Fruit fly (Drosophila melanogaster) whole organism, embryonic: Measurements from ENCODE around the gene CG31538.

Experiments used
- Antp ChIP-seq: fragments of 200-800 bp; sonication (Bioruptor generic); optimal IDR thresholded peaks from 3 replicates; lab custom pipeline; 2016; ENCODE audit warnings: missing biosample characterization, missing genetic modification characterization
- B-H1 ChIP-seq: fragments of 200-800 bp; sonication (Bioruptor generic); IDR thresholded peaks from 3 replicates; pipeline ENCODE4 v1.3.6; 2022; ENCODE audit warnings: missing biosample characterization, missing genetic modification characterization
- CG10209 ChIP-seq: fragments of 200-800 bp; sonication (Bioruptor generic); optimal IDR thresholded peaks from 3 replicates; lab custom pipeline; 2017; ENCODE audit warnings: missing biosample characterization, mild to moderate bottlenecking, missing genetic modification characterization, missing genetic modification reagents
- CG10431 ChIP-seq: fragments of 200-800 bp; sonication (Bioruptor generic); optimal IDR thresholded peaks from 3 replicates; lab custom pipeline; 2018; ENCODE audit warnings: missing biosample characterization, mild to moderate bottlenecking, missing genetic modification characterization
- CG11504 ChIP-seq: fragments of 200-800 bp; sonication (Bioruptor generic); optimal IDR thresholded peaks from 3 replicates; lab custom pipeline; 2019; ENCODE audit warnings: missing biosample characterization, mild to moderate bottlenecking, missing genetic modification characterization, moderate library complexity
- CG11695 ChIP-seq: fragments of 200-800 bp; sonication (Bioruptor generic); IDR thresholded peaks from 3 replicates; pipeline ENCODE4 v1.3.6; 2022; ENCODE audit warnings: missing biosample characterization, missing genetic modification characterization
- CG13624 ChIP-seq: fragments of 200-800 bp; sonication (Bioruptor generic); optimal IDR thresholded peaks from 2 replicates; lab custom pipeline; 2016; ENCODE audit warnings: missing biosample characterization, missing genetic modification characterization
- CG15073 ChIP-seq: fragments of 200-800 bp; sonication (Bioruptor generic); optimal IDR thresholded peaks from 2 replicates; lab custom pipeline; 2016; ENCODE audit warnings: missing biosample characterization, missing genetic modification characterization
- CG17328 ChIP-seq: fragments of 200-800 bp; sonication (Bioruptor generic); IDR thresholded peaks from 2 replicates; pipeline ENCODE4 v1.3.6; 2022; ENCODE audit warnings: missing biosample characterization, missing genetic modification characterization
- CG17359 ChIP-seq: fragments of 200-800 bp; sonication (Bioruptor generic); optimal IDR thresholded peaks from 3 replicates; lab custom pipeline; 2018; ENCODE audit warnings: missing biosample characterization, mild to moderate bottlenecking, missing genetic modification characterization, moderate library complexity
- CG18476 ChIP-seq: fragments of 200-800 bp; sonication (Bioruptor generic); optimal IDR thresholded peaks from 2 replicates; lab custom pipeline; 2016; ENCODE audit warnings: missing biosample characterization, mild to moderate bottlenecking, missing genetic modification characterization
- CG18764 ChIP-seq: fragments of 200-800 bp; sonication (Bioruptor generic); optimal IDR thresholded peaks from 3 replicates; lab custom pipeline; 2016; ENCODE audit warnings: missing biosample characterization, missing genetic modification characterization
- CG34224 ChIP-seq: fragments of 200-800 bp; sonication (Bioruptor generic); IDR thresholded peaks from 3 replicates; pipeline ENCODE4 v1.3.6; 2022; ENCODE audit warnings: missing biosample characterization, missing genetic modification characterization; ENCODE audit not compliant: partially characterized antibody
- CG4424 ChIP-seq: fragments of 200-800 bp; sonication (Bioruptor generic); optimal IDR thresholded peaks from 3 replicates; lab custom pipeline; 2016; ENCODE audit warnings: missing biosample characterization, missing genetic modification characterization
- CG6854 ChIP-seq: fragments of 200-800 bp; sonication (Bioruptor generic); optimal IDR thresholded peaks from 3 replicates; lab custom pipeline; 2017; ENCODE audit warnings: missing biosample characterization, mild to moderate bottlenecking, missing genetic modification characterization
- CG9609 ChIP-seq: fragments of 200-800 bp; sonication (Bioruptor generic); optimal IDR thresholded peaks from 3 replicates; lab custom pipeline; 2016; ENCODE audit warnings: missing biosample characterization, missing genetic modification characterization
- CG9727 ChIP-seq: fragments of 200-800 bp; sonication (Bioruptor generic); optimal IDR thresholded peaks from 3 replicates; lab custom pipeline; 2017; ENCODE audit warnings: missing biosample characterization, mild to moderate bottlenecking, missing genetic modification characterization
- CG9797 ChIP-seq: fragments of 200-800 bp; sonication (Bioruptor generic); optimal IDR thresholded peaks from 3 replicates; lab custom pipeline; 2018; ENCODE audit warnings: missing biosample characterization, mild to moderate bottlenecking, missing genetic modification characterization
- Chrac-16 ChIP-seq: fragments of 200-800 bp; sonication (Bioruptor generic); optimal IDR thresholded peaks from 3 replicates; lab custom pipeline; 2016; ENCODE audit warnings: missing biosample characterization, missing genetic modification characterization
- Dbx ChIP-seq: fragments of 200-800 bp; sonication (Bioruptor generic); IDR thresholded peaks from 3 replicates; pipeline ENCODE4 v1.3.6; 2022; ENCODE audit warnings: missing biosample characterization, missing genetic modification characterization
- Gug ChIP-seq: fragments of 200-800 bp; sonication (Bioruptor generic); IDR thresholded peaks from 4 replicates; pipeline ENCODE4 v1.3.6; 2022; ENCODE audit warnings: missing biosample characterization, missing genetic modification characterization
- H2.0 ChIP-seq: fragments of 200-800 bp; sonication (Bioruptor generic); IDR thresholded peaks from 2 replicates; pipeline ENCODE4 v1.3.6; 2022; ENCODE audit warnings: missing biosample characterization, missing genetic modification characterization
- Hsf ChIP-seq: fragments of 200-800 bp; sonication (Bioruptor generic); optimal IDR thresholded peaks from 3 replicates; lab custom pipeline; 2016; ENCODE audit warnings: missing biosample characterization, missing genetic modification characterization
- NC2β ChIP-seq: fragments of 200-800 bp; sonication (Bioruptor generic); optimal IDR thresholded peaks from 2 replicates; lab custom pipeline; 2016; ENCODE audit warnings: missing biosample characterization, missing genetic modification characterization
- Nf-YB ChIP-seq: fragments of 200-800 bp; sonication (Bioruptor generic); optimal IDR thresholded peaks from 3 replicates; lab custom pipeline; 2019; ENCODE audit warnings: missing biosample characterization, mild to moderate bottlenecking, missing genetic modification characterization, moderate library complexity
- Pdp1 ChIP-seq, 2 experiments: fragments of 200-800 bp; sonication (Bioruptor generic); optimal IDR thresholded peaks; 3 replicates each; lab custom pipeline; 2016; ENCODE audit warnings: missing biosample characterization in 2 of 2, missing genetic modification characterization in 2 of 2, mild to moderate bottlenecking in 1 of 2, moderate library complexity in 1 of 2
- ap ChIP-seq: fragments of 200-800 bp; sonication (Bioruptor generic); IDR thresholded peaks from 2 replicates; pipeline ENCODE4 v1.3.6; 2022; ENCODE audit warnings: missing biosample characterization, missing genetic modification characterization
- ara ChIP-seq: fragments of 200-800 bp; sonication (Bioruptor generic); IDR thresholded peaks from 2 replicates; pipeline ENCODE4 v1.3.6; 2022; ENCODE audit warnings: missing biosample characterization, missing genetic modification characterization
- dpn ChIP-seq, 2 experiments: fragments of 200-800 bp; sonication (Bioruptor generic); optimal IDR thresholded peaks; 3 replicates each; lab custom pipeline; 2016; ENCODE audit warnings: missing biosample characterization in 2 of 2, missing genetic modification characterization in 2 of 2
- eyg ChIP-seq: fragments of 200-800 bp; sonication (Bioruptor generic); optimal IDR thresholded peaks from 3 replicates; lab custom pipeline; 2016; ENCODE audit warnings: missing biosample characterization, missing genetic modification characterization
- hkb ChIP-seq, 2 experiments: fragments of 200-800 bp in 1 of 2; fragments of >200 bp in 1 of 2; sonication (Bioruptor generic) in 1 of 2; IDR thresholded peaks in 1 of 2; optimal IDR thresholded peaks in 1 of 2; 2 replicates each; pipeline versions ENCODE4 v1.3.6 to Lab custom; 2017 to 2022; ENCODE audit warnings: missing biosample characterization in 1 of 2, missing genetic modification characterization in 1 of 2
- ind ChIP-seq: fragments of 200-800 bp; sonication (Bioruptor generic); optimal IDR thresholded peaks from 3 replicates; lab custom pipeline; 2016; ENCODE audit warnings: missing biosample characterization, missing genetic modification characterization
- nom ChIP-seq: fragments of 200-800 bp; sonication (Bioruptor generic); optimal IDR thresholded peaks from 2 replicates; lab custom pipeline; 2017; ENCODE audit warnings: missing biosample characterization, missing genetic modification characterization, mild to moderate bottlenecking, moderate library complexity, missing genetic modification reagents
- pho ChIP-seq: fragments of 200-800 bp; sonication (Bioruptor generic); optimal IDR thresholded peaks from 2 replicates; lab custom pipeline; 2016; ENCODE audit warnings: missing biosample characterization, missing genetic modification characterization
- phol ChIP-seq: fragments of 200-800 bp; sonication (Bioruptor generic); optimal IDR thresholded peaks from 3 replicates; lab custom pipeline; 2018; ENCODE audit warnings: missing biosample characterization, mild to moderate bottlenecking, missing genetic modification characterization, moderate library complexity
- prd ChIP-seq, 3 experiments: fragments of >200 bp in 2 of 3; fragments of 200-800 bp in 1 of 3; sonication (Bioruptor generic) in 1 of 3; optimal IDR thresholded peaks in 2 of 3; IDR thresholded peaks in 1 of 3; 2 replicates in 2 of 3; 3 replicates in 1 of 3; pipeline versions ENCODE4 v1.3.6 to Lab custom; 2017 to 2022; ENCODE audit warnings: missing biosample characterization in 1 of 3, missing genetic modification characterization in 1 of 3
- row ChIP-seq: fragments of 200-800 bp; sonication (Bioruptor generic); IDR thresholded peaks from 3 replicates; pipeline ENCODE4 v1.3.6; 2022; ENCODE audit warnings: missing biosample characterization, missing genetic modification characterization
- sens ChIP-seq: fragments of 200-800 bp; sonication (Bioruptor generic); peaks from one replicate; lab custom pipeline; 2016; ENCODE audit warnings: missing biosample characterization, missing genetic modification characterization
- sqz ChIP-seq: fragments of 200-800 bp; sonication (Bioruptor generic); optimal IDR thresholded peaks from 3 replicates; lab custom pipeline; 2018; ENCODE audit warnings: missing biosample characterization, mild to moderate bottlenecking, missing genetic modification characterization
- stc ChIP-seq: fragments of 200-800 bp; sonication (Bioruptor generic); IDR thresholded peaks from 2 replicates; pipeline ENCODE4 v1.3.6; 2022; ENCODE audit warnings: missing biosample characterization, missing genetic modification characterization
- sug ChIP-seq: fragments of 200-800 bp; optimal IDR thresholded peaks from 2 replicates; lab custom pipeline; 2019; ENCODE audit warnings: missing biosample characterization, mild to moderate bottlenecking, missing genetic modification characterization, moderate library complexity
- tgo ChIP-seq: fragments of 200-800 bp; sonication (Bioruptor generic); IDR thresholded peaks from 3 replicates; pipeline ENCODE4 v1.3.6; 2022; ENCODE audit warnings: missing biosample characterization, missing genetic modification characterization
- tio ChIP-seq: fragments of 200-800 bp; sonication (Bioruptor generic); optimal IDR thresholded peaks from 2 replicates; lab custom pipeline; 2017; ENCODE audit warnings: missing biosample characterization, missing genetic modification characterization, inconsistent platforms
- vnd ChIP-seq: fragments of 200-800 bp; sonication (Bioruptor generic); IDR thresholded peaks from 3 replicates; pipeline ENCODE4 v1.3.6; 2022; ENCODE audit warnings: missing biosample characterization, missing genetic modification characterization; ENCODE audit not compliant: partially characterized antibody
- zf30C ChIP-seq: fragments of 200-800 bp; sonication (Bioruptor generic); optimal IDR thresholded peaks from 3 replicates; lab custom pipeline; 2018; ENCODE audit warnings: missing biosample characterization, mild to moderate bottlenecking, missing genetic modification characterization

The CG31538 gene

dm6 chr3R:5251243-5251865 lies 26.3 kb downstream of the CG31538 start, which contains the start of gene CtsF (continued):
- peak; percentile 29; the same call in 1 of the 2 replicates for TF ChIP-seq stc
- TF ChIP-seq CG15073: no peak
- TF ChIP-seq CG4424 (GFP tag; lab: Kevin White, UChicago): no peak
- no peak for TF ChIP-seq CG6854 (GFP tag; lab: Kevin White, UChicago)
- no peak for TF ChIP-seq Nf-YB (GFP tag; lab: Kevin White, UChicago)
- peak; percentile 100 for TF ChIP-seq CG34224 (GFP tag; lab: Robert Waterston, UW)
- TF ChIP-seq CG10209 (GFP tag; lab: Kevin White, UChicago): no peak
- no peak for TF ChIP-seq CG10431 (GFP tag; lab: Kevin White, UChicago)

- TF ChIP-seq eyg (GFP tag; lab: Kevin White, UChicago) (peak; percentile 2), ind (GFP tag; lab: Kevin White, UChicago) (peak; percentile 28), CG9797 (GFP tag; lab: Kevin White, UChicago) (no peak), nom (GFP tag; lab: Kevin White, UChicago) (peak; percentile 7), CG17359 (tag; lab: Kevin White, UChicago) (peak; percentile 21), sqz (GFP tag; lab: Kevin White, UChicago) (peak; percentile 27), CG18476 (GFP tag; lab: Kevin White, UChicago) (no peak), row (GFP tag; lab: Robert Waterston, UW) (peak; percentile 35), NC2β (GFP tag; lab: Kevin White, UChicago) (no peak), phol (tag; lab: Kevin White, UChicago) (peak; percentile 72), Gug (0 out of 4 replicates have a peak, but pooled peaks have one; percentile 22), hkb (optimal IDR thresholded peaks at IDR 0.05; lab: Kevin White, UChicago) (no peak), hkb (GFP tag; IDR thresholded peaks at IDR 0.05; lab: Robert Waterston, UW) (peak; percentile 34; the same call in 1 of the 2 replicates), CG13624 (GFP tag; lab: Kevin White, UChicago) (peak; percentile 11), prd (optimal IDR thresholded peaks at IDR 0.05; lab: Kevin White, UChicago) (no peak), prd (GFP tag; IDR thresholded peaks at IDR 0.05; lab: Robert Waterston, UW) (peak; percentile 21; the same call in 1 of the 3 replicates), B-H1 (no peak), sug (peak; percentile 8), CG4424 (GFP tag; lab: Kevin White, UChicago) (peak; percentile 7), H2.0 (GFP tag; lab: Robert Waterston, UW) (0 out of 2 replicates have a peak, but pooled peaks have one; percentile 11), ap (GFP tag; lab: Robert Waterston, UW) (no peak), Dbx (GFP tag; lab: Robert Waterston, UW) (0 out of 3 replicates have a peak, but pooled peaks have one; percentile 15), ara (GFP tag; lab: Robert Waterston, UW) (peak; percentile 37; the same call in 1 of the 2 replicates), CG9727 (GFP tag; lab: Kevin White, UChicago) (peak; percentile 8), Hsf (peak; percentile 7), tio (GFP tag; lab: Kevin White, UChicago) (peak; percentile 20), sens (GFP tag; lab: Kevin White, UChicago) (peak; percentile 88), CG9609 (GFP tag; lab: Kevin White, UChicago) (no peak), vnd (GFP tag; lab: Robert Waterston, UW) (no peak), Pdp1 (GFP tag; optimal IDR thresholded peaks at IDR 0.05; lab: Kevin White, UChicago) (no peak), CG18764 (GFP tag; lab: Kevin White, UChicago) (peak; percentile 31), Chrac-16 (GFP tag; lab: Kevin White, UChicago) (peak; percentile 39), CG11695 (GFP tag; lab: Robert Waterston, UW) (no peak), zf30C (GFP tag; lab: Kevin White, UChicago) (peak; percentile 63), Antp (GFP tag; lab: Kevin White, UChicago) (peak; percentile 41), CG17328 (0 out of 2 replicates have a peak, but pooled peaks have one; percentile 19), dpn (GFP tag; optimal IDR thresholded peaks at IDR 0.05; lab: Kevin White, UChicago) (peak; percentile 11 to 21), tgo (GFP tag; lab: Robert Waterston, UW) (peak; percentile 25; the same call in 2 of the 3 replicates), pho (GFP tag; lab: Kevin White, UChicago) (peak; percentile 9), CG11504 (tag; lab: Kevin White, UChicago) (peak; percentile 5)
Measured at dm6 chr3R:5250530-5251242, 26.9 kb downstream of the CG31538 start.
